Worm (Caenorhabditis elegans) whole organism, L4/young adult: ENCODE data around the gene Y102E9.5.

Experiments
- W03F9.2 ChIP-seq: fragments of 150-350 bp; optimal IDR thresholded peaks from 2 replicates; lab custom pipeline; 2014; ENCODE audit warnings: missing biosample characterization, missing genetic modification characterization
- dao-5 ChIP-seq: sonication (generic microtip); optimal IDR thresholded peaks from 2 replicates; lab custom pipeline; 2016; ENCODE audit warnings: missing genotype, missing genetic modification characterization, moderate library complexity, missing compliant biosample characterization
- him-1 ChIP-seq: sonication (generic microtip); optimal IDR thresholded peaks from 2 replicates; lab custom pipeline; 2016; ENCODE audit warnings: missing genotype, missing genetic modification reagents, missing genetic modification characterization, missing compliant biosample characterization

- TF ChIP-seq him-1 (tag; lab: Kevin White, UChicago): no peak
- no peak for TF ChIP-seq W03F9.2
- TF ChIP-seq dao-5: no peak
Measured at ce11 chrIII:6713266-6713665, 16.8 kb downstream of the Y102E9.5 start, which contains the start of gene F37A4.4.
